Worm (Caenorhabditis elegans): ENCODE data around the gene baf-1.

baf-1 gene

DNA sequence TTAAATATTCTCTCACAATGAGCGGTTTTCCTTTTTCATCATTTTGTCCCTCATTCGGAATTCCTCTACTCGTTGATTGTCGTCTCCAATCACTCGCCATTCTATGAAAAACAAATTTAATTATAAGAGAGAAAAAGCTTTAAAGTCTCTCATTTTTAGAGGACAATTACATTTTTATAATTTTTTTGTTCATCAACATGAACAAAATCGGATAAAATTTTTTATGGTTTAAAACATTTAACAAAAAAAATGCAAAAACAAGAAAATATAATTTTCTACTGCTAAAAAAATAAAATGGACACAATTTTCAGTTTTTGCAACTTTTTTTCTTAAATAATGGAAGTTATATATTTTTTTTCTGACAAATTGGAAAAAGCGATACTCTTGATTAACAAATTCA is 48.9 kb downstream of the baf-1 start, which contains the start of gene F55H2.7:
F55H2.7 (minus strand) TSS at position 101 of the 400 bp plus-strand sequence.
- TF ChIP-seq pag-3 (tag; optimal IDR thresholded peaks at IDR 0.05; ENCODE audit: borderline replicate concordance), result no peak
- TF ChIP-seq che-1 (tag; optimal IDR thresholded peaks at IDR 0.05), result no peak
- no peak for TF ChIP-seq eyg-1 (tag; optimal IDR thresholded peaks at IDR 0.05)
- no peak for TF ChIP-seq C08G9.2 (tag; optimal IDR thresholded peaks at IDR 0.05)
- TF ChIP-seq npax-4 (tag; optimal IDR thresholded peaks at IDR 0.05), result no peak
- TF ChIP-seq ets-4 (tag; optimal IDR thresholded peaks at IDR 0.05), result no peak
- no peak for TF ChIP-seq ztf-16 (tag; optimal IDR thresholded peaks at IDR 0.05)
- TF ChIP-seq fkh-6 (tag; optimal IDR thresholded peaks at IDR 0.05), result no peak
- TF ChIP-seq sox-2 (GFP tag; IDR thresholded peaks at IDR 0.05), result no peak
- TF ChIP-seq hlh-13 (GFP tag; optimal IDR thresholded peaks at IDR 0.05), result no peak
- TF ChIP-seq fkh-10 (GFP tag; optimal IDR thresholded peaks at IDR 0.05), result no peak
- no peak for TF ChIP-seq pat-9 (tag; optimal IDR thresholded peaks at IDR 0.05)
- TF ChIP-seq ceh-34 (tag; optimal IDR thresholded peaks at IDR 0.05), result no peak
- TF ChIP-seq ceh-30 (tag; optimal IDR thresholded peaks at IDR 0.05), result no peak

All from whole organism, late embryonic.